Worm (Caenorhabditis elegans) whole organism, L4 larva: ENCODE measurements around the gene F15D4.5.

Experiments used
- F44E2.7 ChIP-seq: fragments of 200-800 bp; sonication (Bioruptor generic); IDR thresholded peaks from 2 replicates; pipeline ENCODE4 v2.1.2; 2022; ENCODE audit warnings: missing genetic modification characterization, missing compliant biosample characterization
- ama-1 ChIP-seq: fragments of 150-350 bp; optimal IDR thresholded peaks from 2 replicates; lab custom pipeline; 2014; ENCODE audit warnings: inconsistent platforms, mixed read lengths
- daf-19 ChIP-seq: fragments of 200-800 bp; sonication (Bioruptor generic); conservative IDR thresholded peaks from 2 replicates; pipeline ENCODE4 v1.3.6; 2022; ENCODE audit warnings: missing genetic modification characterization, missing compliant biosample characterization
- hlh-30 ChIP-seq: sonication (generic microtip); optimal IDR thresholded peaks from 2 replicates; lab custom pipeline; 2017; ENCODE audit warnings: antibody characterized with exemption, mild to moderate bottlenecking, missing genetic modification characterization, missing compliant biosample characterization; ENCODE audit not compliant: insufficient read depth
- mdl-1 ChIP-seq, 2 experiments: fragments of 150-350 bp in 1 of 2; sonication (generic microtip) in 1 of 2; optimal IDR thresholded peaks; 2 replicates each; lab custom pipeline; 2014 to 2017; ENCODE audit warnings: missing biosample characterization in 2 of 2, missing genetic modification characterization in 2 of 2
- nhr-6 ChIP-seq: fragments of 150-350 bp; optimal IDR thresholded peaks from 2 replicates; lab custom pipeline; 2014; ENCODE audit warnings: missing biosample characterization, missing genetic modification characterization
- unc-62 ChIP-seq, 3 experiments: fragments of 150-350 bp in 1 of 3; sonication (generic microtip); optimal IDR thresholded peaks in 2 of 3; peaks in 1 of 3; 1 replicate in 1 of 3; 2 replicates in 2 of 3; lab custom pipeline; 2014 to 2017; ENCODE audit warnings: missing biosample characterization in 3 of 3, missing genetic modification characterization in 3 of 3, missing genetic modification reagents in 3 of 3, missing genotype in 1 of 3

DNA sequence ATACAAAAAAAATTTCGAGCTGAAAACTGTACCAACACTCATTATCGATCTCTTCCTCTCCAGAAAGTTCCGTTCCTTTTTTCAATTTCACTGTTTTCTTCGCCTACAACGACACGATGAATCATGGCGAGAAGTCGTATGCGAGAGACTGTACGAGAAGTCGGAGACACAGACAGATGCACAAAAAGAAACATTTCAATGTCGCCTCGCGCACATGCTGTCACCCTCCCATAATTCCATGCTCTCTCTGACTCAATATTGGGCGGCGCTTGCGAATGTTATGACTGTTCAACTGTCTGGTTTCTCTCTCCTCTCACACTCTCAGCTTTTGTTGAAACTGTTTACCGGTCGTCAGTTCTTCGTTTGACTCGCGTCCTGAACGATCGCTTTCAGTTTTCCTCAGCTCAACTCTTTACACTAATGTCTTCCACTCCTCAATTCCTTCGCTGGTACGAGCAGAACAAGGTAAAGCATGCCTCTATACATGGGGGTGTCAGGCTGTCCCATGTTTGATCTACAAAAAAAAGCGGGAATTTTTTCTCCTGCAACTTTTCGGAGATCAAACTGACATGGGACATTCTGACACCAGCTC, 48.4 kb upstream of the F15D4.5 start:
- TF ChIP-seq ama-1 (lab: Kevin White, UChicago) (no peak), daf-19 (no peak), F44E2.7 (GFP tag; lab: Robert Waterston, UW) (no peak), mdl-1 (tag; optimal IDR thresholded peaks at IDR 0.05; lab: Kevin White, UChicago) (peak in 1 of 2 experiments; percentile 64), nhr-6 (tag; lab: Kevin White, UChicago) (peak; percentile 63), hlh-30 (tag; lab: Kevin White, UChicago) (peak; percentile 24), unc-62 (GFP tag; optimal IDR thresholded peaks at IDR 0.05 in 1 of 2; lab: Kevin White, UChicago) (peak in 1 of 2 experiments; percentile 86), unc-62 (tag; optimal IDR thresholded peaks at IDR 0.05; lab: Kevin White, UChicago) (no peak)
